Worm (Caenorhabditis elegans): ENCODE results near the gene F58G1.8.

ce11 chrII:12931456-12931923 lies 6.0 kb upstream of the F58G1.8 start, which contains the start of gene dct-18:
- peak; percentile 77 for TF ChIP-seq pqm-1 (tag; optimal IDR thresholded peaks at IDR 0.05)
- TF ChIP-seq unc-62 (GFP tag; optimal IDR thresholded peaks at IDR 0.05), result no peak
